Worm (Caenorhabditis elegans) whole organism, young adult: ENCODE data around the gene C09F12.3.

Source experiments
- B0035.1 ChIP-seq: sonication (generic microtip); optimal IDR thresholded peaks from 2 replicates; lab custom pipeline; 2016; ENCODE audit warnings: missing genetic modification characterization, mild to moderate bottlenecking, missing compliant biosample characterization, missing genotype, missing genetic modification reagents
- B0261.1 ChIP-seq: sonication (generic microtip); optimal IDR thresholded peaks from 2 replicates; lab custom pipeline; 2016; ENCODE audit warnings: mild to moderate bottlenecking, missing genetic modification characterization, moderate library complexity, missing compliant biosample characterization
- B0336.3 ChIP-seq: fragments of 200-800 bp; sonication (Bioruptor generic); IDR thresholded peaks from 2 replicates; pipeline ENCODE4 v1.3.6; 2022; ENCODE audit warnings: missing genetic modification characterization, missing compliant biosample characterization
- F22D6.2 ChIP-seq: sonication (generic microtip); optimal IDR thresholded peaks from 2 replicates; lab custom pipeline; 2016; ENCODE audit warnings: mild to moderate bottlenecking, missing genetic modification characterization, missing compliant biosample characterization
- F23B12.7 ChIP-seq: sonication (generic microtip); optimal IDR thresholded peaks from 2 replicates; lab custom pipeline; 2017; ENCODE audit warnings: missing genetic modification characterization, mild to moderate bottlenecking, missing compliant biosample characterization, antibody characterized with exemption, moderate library complexity; ENCODE audit not compliant: insufficient read depth
- F37B4.10 ChIP-seq: fragments of 200-800 bp; sonication (Bioruptor generic); IDR thresholded peaks from 2 replicates; pipeline ENCODE4 v1.3.6; 2022; ENCODE audit warnings: missing genetic modification characterization, missing compliant biosample characterization
- F57A8.1 ChIP-seq: fragments of 200-800 bp; sonication (Bioruptor generic); optimal IDR thresholded peaks from 2 replicates; lab custom pipeline; 2018; ENCODE audit warnings: mild to moderate bottlenecking, missing genetic modification characterization, moderate library complexity, missing compliant biosample characterization
- Y95B8A.8 ChIP-seq: fragments of 200-800 bp; sonication (Bioruptor generic); IDR thresholded peaks from 2 replicates; pipeline ENCODE4 v1.3.6; 2022; ENCODE audit warnings: missing genetic modification reagents, missing genetic modification characterization, missing compliant biosample characterization
- attf-3 ChIP-seq: fragments of 200-800 bp; sonication (Bioruptor generic); conservative IDR thresholded peaks from 2 replicates; pipeline ENCODE4 v1.3.6; 2022; ENCODE audit warnings: missing genetic modification reagents, missing genetic modification characterization, missing compliant biosample characterization
- ccch-3 ChIP-seq: fragments of 200-800 bp; sonication (Bioruptor generic); optimal IDR thresholded peaks from 2 replicates; lab custom pipeline; 2018; ENCODE audit warnings: mild to moderate bottlenecking, missing genetic modification characterization, missing compliant biosample characterization
- ceh-100 ChIP-seq: fragments of 200-800 bp; sonication (Bioruptor generic); IDR thresholded peaks from 2 replicates; pipeline ENCODE4 v1.3.6; 2022; ENCODE audit warnings: missing genetic modification reagents, missing genetic modification characterization, missing compliant biosample characterization
- ceh-40 ChIP-seq: fragments of 200-800 bp; sonication (Bioruptor generic); IDR thresholded peaks from 2 replicates; pipeline ENCODE4 v1.3.6; 2022; ENCODE audit warnings: missing genetic modification characterization, missing compliant biosample characterization
- dpl-1 ChIP-seq: fragments of 150-350 bp; optimal IDR thresholded peaks from 2 replicates; lab custom pipeline; 2014; ENCODE audit warnings: missing biosample characterization, missing genetic modification reagents, missing genetic modification characterization
- efl-1 ChIP-seq: fragments of 150-350 bp; optimal IDR thresholded peaks from 2 replicates; lab custom pipeline; 2014; ENCODE audit warnings: missing biosample characterization, missing genetic modification reagents, missing genetic modification characterization
- egl-18 ChIP-seq: fragments of 200-800 bp; sonication (Bioruptor generic); IDR thresholded peaks from 2 replicates; pipeline ENCODE4 v1.3.6; 2022; ENCODE audit warnings: missing genetic modification reagents, missing genetic modification characterization, missing compliant biosample characterization
- lag-1 ChIP-seq: fragments of 200-800 bp; sonication (Bioruptor generic); IDR thresholded peaks from 2 replicates; pipeline ENCODE4 v1.3.6; 2022; ENCODE audit warnings: missing genetic modification reagents, missing genetic modification characterization, missing compliant biosample characterization
- let-607 ChIP-seq, 2 experiments: fragments of 200-800 bp in 1 of 2; sonication (Bioruptor generic) in 1 of 2; sonication (generic microtip) in 1 of 2; optimal IDR thresholded peaks; 2 replicates each; lab custom pipeline; 2016 to 2018; ENCODE audit warnings: mild to moderate bottlenecking in 2 of 2, missing compliant biosample characterization in 2 of 2, missing genetic modification characterization in 2 of 2, moderate library complexity in 2 of 2, missing genotype in 1 of 2
- lin-54 ChIP-seq: fragments of 200-800 bp; sonication (Bioruptor generic); optimal IDR thresholded peaks from 2 replicates; lab custom pipeline; 2018; ENCODE audit warnings: mild to moderate bottlenecking, missing genetic modification characterization, missing compliant biosample characterization
- lsl-1 ChIP-seq: fragments of 200-800 bp; sonication (Bioruptor generic); optimal IDR thresholded peaks from 2 replicates; lab custom pipeline; 2018; ENCODE audit warnings: mild to moderate bottlenecking, missing genetic modification characterization, moderate library complexity, missing compliant biosample characterization
- lsy-27 ChIP-seq: sonication (generic microtip); optimal IDR thresholded peaks from 2 replicates; lab custom pipeline; 2017; ENCODE audit warnings: missing genetic modification characterization, mild to moderate bottlenecking, missing compliant biosample characterization, antibody characterized with exemption, missing genotype, borderline replicate concordance; ENCODE audit not compliant: insufficient read depth
- madf-3 ChIP-seq: fragments of 200-800 bp; sonication (Bioruptor generic); IDR thresholded peaks from 2 replicates; pipeline ENCODE4 v1.3.6; 2022; ENCODE audit warnings: missing genetic modification reagents, missing genetic modification characterization, missing compliant biosample characterization
- madf-8 ChIP-seq: fragments of 200-800 bp; sonication (Bioruptor generic); conservative IDR thresholded peaks from 2 replicates; pipeline ENCODE4 v1.3.6; 2022; ENCODE audit warnings: missing genetic modification reagents, missing genetic modification characterization, missing compliant biosample characterization
- mcd-1 ChIP-seq: fragments of 200-800 bp; sonication (Bioruptor generic); IDR thresholded peaks from 2 replicates; pipeline ENCODE4 v1.3.6; 2022; ENCODE audit warnings: missing genetic modification reagents, missing genetic modification characterization, missing compliant biosample characterization
- nhr-179 ChIP-seq: sonication (generic microtip); optimal IDR thresholded peaks from 2 replicates; lab custom pipeline; 2016; ENCODE audit warnings: mild to moderate bottlenecking, missing genetic modification characterization, missing compliant biosample characterization
- snpc-1.1 ChIP-seq: sonication (generic microtip); optimal IDR thresholded peaks from 2 replicates; lab custom pipeline; 2017; ENCODE audit warnings: missing genetic modification characterization, mild to moderate bottlenecking, missing compliant biosample characterization, antibody characterized with exemption, moderate library complexity, missing genotype, missing genetic modification reagents; ENCODE audit not compliant: insufficient read depth
- snpc-1.3 ChIP-seq: sonication (generic microtip); optimal IDR thresholded peaks from 2 replicates; lab custom pipeline; 2017; ENCODE audit warnings: missing genetic modification characterization, mild to moderate bottlenecking, missing compliant biosample characterization, antibody characterized with exemption, moderate library complexity, missing genotype, missing genetic modification reagents; ENCODE audit not compliant: insufficient read depth
- snpc-3.4 ChIP-seq: sonication (generic microtip); optimal IDR thresholded peaks from 2 replicates; lab custom pipeline; 2017; ENCODE audit warnings: missing genetic modification characterization, mild to moderate bottlenecking, missing compliant biosample characterization, antibody characterized with exemption, moderate library complexity, missing genotype, missing genetic modification reagents
- snpc-4 ChIP-seq, 5 experiments: fragments of 150-350 bp in 1 of 5; sonication (generic microtip) in 4 of 5; optimal IDR thresholded peaks; 2 replicates each; lab custom pipeline; 2014 to 2018; ENCODE audit warnings: missing genetic modification characterization in 5 of 5, missing biosample characterization in 3 of 5, antibody characterized with exemption in 2 of 5, mild to moderate bottlenecking in 2 of 5, missing compliant biosample characterization in 2 of 5, missing genotype in 2 of 5, moderate library complexity in 2 of 5, missing genetic modification reagents in 1 of 5
- somi-1 ChIP-seq: fragments of 200-800 bp; sonication (Bioruptor generic); optimal IDR thresholded peaks from 2 replicates; lab custom pipeline; 2018; ENCODE audit warnings: mild to moderate bottlenecking, missing genetic modification characterization, missing compliant biosample characterization
- tbp1 ChIP-seq: fragments of 200-800 bp; sonication (Bioruptor generic); optimal IDR thresholded peaks from 2 replicates; lab custom pipeline; 2018; ENCODE audit warnings: mild to moderate bottlenecking, missing genetic modification characterization, missing compliant biosample characterization
- zfh-2 ChIP-seq: fragments of 200-800 bp; sonication (Bioruptor generic); conservative IDR thresholded peaks from 2 replicates; pipeline ENCODE4 v1.3.6; 2022; ENCODE audit warnings: missing genetic modification reagents, missing genetic modification characterization, missing compliant biosample characterization

C09F12.3 gene

ce11 chrX:11014394-11015280, 28.0 kb downstream of the C09F12.3 start:
- TF ChIP-seq F22D6.2 (tag; lab: Kevin White, UChicago): no peak
- TF ChIP-seq zfh-2 (GFP tag; lab: Robert Waterston, UW): no peak
- no peak for TF ChIP-seq mcd-1
- TF ChIP-seq tbp1 (GFP tag; lab: Kevin White, UChicago): no peak
- TF ChIP-seq F57A8.1 (GFP tag; lab: Kevin White, UChicago): no peak
- TF ChIP-seq ceh-100 (GFP tag; lab: Robert Waterston, UW): no peak
- no peak for TF ChIP-seq B0336.3
- TF ChIP-seq dpl-1 (GFP tag; lab: Kevin White, UChicago): no peak
- no peak for TF ChIP-seq B0035.1
- TF ChIP-seq snpc-1.3 (tag; lab: Kevin White, UChicago): no peak
- TF ChIP-seq madf-8 (GFP tag; lab: Robert Waterston, UW): no peak
- no peak for TF ChIP-seq ccch-3
- TF ChIP-seq snpc-3.4: no peak
- no peak for TF ChIP-seq madf-3 (GFP tag; lab: Robert Waterston, UW)
- no peak for TF ChIP-seq attf-3
- no peak for TF ChIP-seq let-607 (tag; optimal IDR thresholded peaks at IDR 0.05; lab: Kevin White, UChicago)
- TF ChIP-seq F37B4.10 (GFP tag; lab: Robert Waterston, UW): no peak

ce11 chrX:11012337-11012736, 30.3 kb downstream of the C09F12.3 start, which contains the start of gene F58A3.3:
TSS of gene F58A3.3 (plus strand) at chrX:11012637.
- TF ChIP-seq B0261.1 (tag; lab: Kevin White, UChicago) (no peak), efl-1 (no peak), ceh-40 (no peak), nhr-179 (tag; lab: Kevin White, UChicago) (no peak), F57A8.1 (GFP tag; lab: Kevin White, UChicago) (no peak), lsl-1 (GFP tag; lab: Kevin White, UChicago) (no peak), F23B12.7 (tag; lab: Kevin White, UChicago) (no peak), snpc-4 (GFP tag; optimal IDR thresholded peaks at IDR 0.05; lab: Kevin White, UChicago) (no peak), snpc-4 (tag; optimal IDR thresholded peaks at IDR 0.05; lab: Kevin White, UChicago) (no peak), egl-18 (GFP tag; lab: Robert Waterston, UW) (no peak)

- no peak for TF ChIP-seq lag-1 (GFP tag; lab: Robert Waterston, UW)
- TF ChIP-seq Y95B8A.8 (GFP tag; lab: Robert Waterston, UW): no peak
- no peak for TF ChIP-seq lin-54 (GFP tag; lab: Kevin White, UChicago)
- no peak for TF ChIP-seq ccch-3
- TF ChIP-seq somi-1 (GFP tag; lab: Kevin White, UChicago): no peak
- TF ChIP-seq lsy-27 (tag; lab: Kevin White, UChicago): no peak
- TF ChIP-seq snpc-1.1 (tag; lab: Kevin White, UChicago): no peak
- no peak for TF ChIP-seq snpc-1.3 (tag; lab: Kevin White, UChicago)
- no peak for TF ChIP-seq nhr-179 (tag; lab: Kevin White, UChicago)
- TF ChIP-seq, all 124 proteins: peak for 0
These were observed 32.1 kb downstream of the C09F12.3 start, which contains the start of gene F58A3.4 for ce11 chrX:11010565-11010964. TSS of gene F58A3.4 (minus strand) at chrX:11010665.
